Worm (Caenorhabditis elegans) whole organism, midembryonic: ENCODE measurements around the gene nstp-1.

Experiments used
- cog-1 ChIP-seq: sonication (generic microtip); optimal IDR thresholded peaks from 2 replicates; lab custom pipeline; 2016; ENCODE audit warnings: missing genetic modification characterization, missing compliant biosample characterization
- klf-2 ChIP-seq: fragments of 200-800 bp; sonication (Bioruptor generic); conservative IDR thresholded peaks from 2 replicates; pipeline ENCODE4 v1.3.6; 2022; ENCODE audit warnings: missing genetic modification reagents, missing genetic modification characterization, missing compliant biosample characterization
- ref-1 ChIP-seq: fragments of 200-800 bp; sonication (Bioruptor generic); conservative IDR thresholded peaks from 2 replicates; pipeline ENCODE4 v1.3.6; 2022; ENCODE audit warnings: missing genetic modification reagents, missing genetic modification characterization, missing compliant biosample characterization
- ztf-23 ChIP-seq: fragments of 200-800 bp; sonication (Bioruptor generic); IDR thresholded peaks from 2 replicates; pipeline ENCODE4 v1.3.6; 2022; ENCODE audit warnings: missing genetic modification reagents, missing genetic modification characterization, missing compliant biosample characterization

DNA sequence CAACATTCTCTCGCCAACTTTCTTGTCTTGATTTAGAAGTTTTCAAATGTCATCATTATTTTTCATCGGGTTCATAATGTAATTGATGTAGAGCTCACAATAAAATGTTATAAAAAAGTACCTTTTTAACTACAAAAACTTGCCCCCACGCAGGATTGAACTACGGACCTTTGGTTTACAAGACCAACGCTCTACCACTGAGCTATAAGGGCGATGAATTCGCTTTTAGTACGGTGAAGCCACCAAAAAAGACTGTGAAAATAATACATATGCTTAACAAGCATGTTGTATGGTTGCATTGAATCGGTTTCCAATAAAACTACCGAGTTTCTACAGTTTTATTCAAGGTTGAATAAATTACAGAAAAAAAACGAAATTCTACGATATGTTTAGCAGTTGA lies 16.0 kb downstream of the nstp-1 start:
- TF ChIP-seq klf-2 (GFP tag; lab: Robert Waterston, UW) (no peak), ztf-23 (GFP tag; lab: Robert Waterston, UW) (no peak), cog-1 (tag; lab: Kevin White, UChicago) (no peak), ref-1 (GFP tag; lab: Robert Waterston, UW) (no peak)
